Worm (Caenorhabditis elegans) whole organism, mixed stage, embryonic: Measurements from ENCODE around the gene taap-1.

Experiments
- M03D4.4 ChIP-seq: sonication (generic microtip); optimal IDR thresholded peaks from 2 replicates; lab custom pipeline; 2017; ENCODE audit warnings: mild to moderate bottlenecking, missing genetic modification characterization, missing compliant biosample characterization
- bed-3 ChIP-seq: fragments of 200-800 bp; sonication (Bioruptor generic); optimal IDR thresholded peaks from 3 replicates; lab custom pipeline; 2018; ENCODE audit warnings: mild to moderate bottlenecking, missing genetic modification characterization, moderate library complexity, missing compliant biosample characterization
- blmp-1 ChIP-seq: fragments of 150-350 bp; optimal IDR thresholded peaks from 2 replicates; lab custom pipeline; 2014; ENCODE audit warnings: missing biosample characterization, missing genetic modification characterization
- ceh-39 ChIP-seq: fragments of 150-350 bp; optimal IDR thresholded peaks from 2 replicates; lab custom pipeline; 2014; ENCODE audit warnings: missing biosample characterization, missing genetic modification characterization
- ceh-43 ChIP-seq: fragments of 200-800 bp; sonication (Bioruptor generic); optimal IDR thresholded peaks from 2 replicates; lab custom pipeline; 2018; ENCODE audit warnings: mild to moderate bottlenecking, missing genetic modification characterization, moderate library complexity, missing compliant biosample characterization
- ceh-83 ChIP-seq: fragments of 200-800 bp; sonication (Bioruptor generic); optimal IDR thresholded peaks from 2 replicates; lab custom pipeline; 2018; ENCODE audit warnings: mild to moderate bottlenecking, missing genetic modification characterization, missing compliant biosample characterization
- ces-1 ChIP-seq: fragments of 150-350 bp; optimal IDR thresholded peaks from 2 replicates; lab custom pipeline; 2014; ENCODE audit warnings: missing biosample characterization, missing genetic modification reagents, missing genetic modification characterization
- cnd-1 ChIP-seq: fragments of 200-800 bp; sonication (Bioruptor generic); optimal IDR thresholded peaks from 2 replicates; lab custom pipeline; 2018; ENCODE audit warnings: mild to moderate bottlenecking, missing genetic modification characterization, missing compliant biosample characterization
- drap-1 ChIP-seq: fragments of 200-800 bp; sonication (Bioruptor generic); optimal IDR thresholded peaks from 3 replicates; lab custom pipeline; 2018; ENCODE audit warnings: mild to moderate bottlenecking, missing genetic modification characterization, missing compliant biosample characterization
- elt-1 ChIP-seq: sonication (generic microtip); optimal IDR thresholded peaks from 2 replicates; lab custom pipeline; 2017; ENCODE audit warnings: missing genetic modification characterization, mild to moderate bottlenecking, missing compliant biosample characterization, antibody characterized with exemption, moderate library complexity, borderline replicate concordance; ENCODE audit not compliant: insufficient read depth
- elt-3 ChIP-seq: fragments of 150-350 bp; optimal IDR thresholded peaks from 2 replicates; lab custom pipeline; 2014; ENCODE audit warnings: missing biosample characterization, missing genetic modification characterization
- flh-1 ChIP-seq: fragments of 200-800 bp; sonication (Bioruptor generic); optimal IDR thresholded peaks from 2 replicates; lab custom pipeline; 2018; ENCODE audit warnings: mild to moderate bottlenecking, missing genetic modification characterization, moderate library complexity, missing compliant biosample characterization
- ham-2 ChIP-seq: fragments of 200-800 bp; sonication (Bioruptor generic); optimal IDR thresholded peaks from 2 replicates; lab custom pipeline; 2018; ENCODE audit warnings: mild to moderate bottlenecking, missing genetic modification characterization, missing compliant biosample characterization
- hlh-1 ChIP-seq: fragments of 150-350 bp; optimal IDR thresholded peaks from 2 replicates; lab custom pipeline; 2014; ENCODE audit warnings: missing biosample characterization, missing genetic modification reagents, missing genetic modification characterization
- lin-13 ChIP-seq: fragments of 150-350 bp; optimal IDR thresholded peaks from 2 replicates; lab custom pipeline; 2014; ENCODE audit warnings: missing biosample characterization, missing genetic modification characterization
- lin-32 ChIP-seq: fragments of 200-800 bp; sonication (Bioruptor generic); optimal IDR thresholded peaks from 2 replicates; lab custom pipeline; 2018; ENCODE audit warnings: mild to moderate bottlenecking, missing genetic modification characterization, missing compliant biosample characterization
- lsy-2 ChIP-seq: fragments of 150-350 bp; optimal IDR thresholded peaks from 2 replicates; lab custom pipeline; 2014; ENCODE audit warnings: missing biosample characterization, missing genetic modification characterization
- mab-5 ChIP-seq: fragments of 150-350 bp; optimal IDR thresholded peaks from 2 replicates; lab custom pipeline; 2014; ENCODE audit warnings: missing biosample characterization, missing genetic modification characterization
- mep-1 ChIP-seq: fragments of 150-350 bp; optimal IDR thresholded peaks from 2 replicates; lab custom pipeline; 2017; ENCODE audit warnings: missing biosample characterization, missing genetic modification reagents, missing genetic modification characterization, inconsistent platforms
- mls-2 ChIP-seq: sonication (generic microtip); optimal IDR thresholded peaks from 2 replicates; lab custom pipeline; 2016; ENCODE audit warnings: mild to moderate bottlenecking, missing genetic modification characterization, moderate library complexity, missing compliant biosample characterization
- nhr-12 ChIP-seq: fragments of 150-350 bp; optimal IDR thresholded peaks from 2 replicates; lab custom pipeline; 2014; ENCODE audit warnings: missing biosample characterization, missing genetic modification characterization
- nhr-2 ChIP-seq: fragments of 150-350 bp; optimal IDR thresholded peaks from 2 replicates; lab custom pipeline; 2014; ENCODE audit warnings: missing biosample characterization, missing genetic modification characterization
- nhr-237 ChIP-seq: fragments of 150-350 bp; optimal IDR thresholded peaks from 2 replicates; lab custom pipeline; 2014; ENCODE audit warnings: missing biosample characterization, missing genetic modification characterization
- nhr-28 ChIP-seq: fragments of 150-350 bp; optimal IDR thresholded peaks from 2 replicates; lab custom pipeline; 2014; ENCODE audit warnings: missing biosample characterization, missing genetic modification characterization
- nhr-76 ChIP-seq: sonication (generic microtip); optimal IDR thresholded peaks from 2 replicates; lab custom pipeline; 2017; ENCODE audit warnings: missing biosample characterization, missing genetic modification characterization
- pha-4 ChIP-seq: fragments of 150-350 bp; optimal IDR thresholded peaks from 2 replicates; lab custom pipeline; 2018; ENCODE audit warnings: missing biosample characterization, missing genetic modification reagents, missing genetic modification characterization
- sem-2 ChIP-seq: fragments of 200-800 bp; sonication (Bioruptor generic); optimal IDR thresholded peaks from 2 replicates; lab custom pipeline; 2018; ENCODE audit warnings: mild to moderate bottlenecking, missing genetic modification characterization, missing compliant biosample characterization
- snpc-4 ChIP-seq: fragments of 150-350 bp; optimal IDR thresholded peaks from 2 replicates; lab custom pipeline; 2014; ENCODE audit warnings: missing biosample characterization, missing genetic modification characterization
- sptf-1 ChIP-seq: sonication (generic microtip); optimal IDR thresholded peaks from 2 replicates; lab custom pipeline; 2017; ENCODE audit warnings: mild to moderate bottlenecking, missing genetic modification characterization, moderate library complexity, missing compliant biosample characterization
- tbx-8 ChIP-seq: fragments of 200-800 bp; sonication (Bioruptor generic); optimal IDR thresholded peaks from 2 replicates; lab custom pipeline; 2018; ENCODE audit warnings: mild to moderate bottlenecking, missing genetic modification characterization, moderate library complexity, missing compliant biosample characterization
- unc-120 ChIP-seq: sonication (generic microtip); optimal IDR thresholded peaks from 2 replicates; lab custom pipeline; 2017; ENCODE audit warnings: missing genetic modification characterization, missing compliant biosample characterization; ENCODE audit not compliant: poor library complexity, severe bottlenecking
- unc-39 ChIP-seq: fragments of 150-350 bp; optimal IDR thresholded peaks from 2 replicates; lab custom pipeline; 2014; ENCODE audit warnings: missing biosample characterization, missing genetic modification characterization
- unc-62 ChIP-seq: fragments of 150-350 bp; optimal IDR thresholded peaks from 2 replicates; lab custom pipeline; 2014; ENCODE audit warnings: missing biosample characterization, missing genetic modification reagents, missing genetic modification characterization
- zip-8 ChIP-seq: fragments of 150-350 bp; optimal IDR thresholded peaks from 2 replicates; lab custom pipeline; 2014; ENCODE audit warnings: missing biosample characterization, missing genetic modification characterization
- ztf-11 ChIP-seq: fragments of 150-350 bp; optimal IDR thresholded peaks from 2 replicates; lab custom pipeline; 2014; ENCODE audit warnings: missing biosample characterization, missing genetic modification characterization

The taap-1 gene

ce11 chrII:8449660-8450118 is 34.0 kb downstream of the taap-1 start, which contains the start of gene F22B5.4:
F22B5.4 (plus strand) TSS chrII:8449710.
- no peak for TF ChIP-seq lin-32 (GFP tag; lab: Kevin White, UChicago)
- TF ChIP-seq elt-3: no peak
- no peak for TF ChIP-seq lsy-2

DNA sequence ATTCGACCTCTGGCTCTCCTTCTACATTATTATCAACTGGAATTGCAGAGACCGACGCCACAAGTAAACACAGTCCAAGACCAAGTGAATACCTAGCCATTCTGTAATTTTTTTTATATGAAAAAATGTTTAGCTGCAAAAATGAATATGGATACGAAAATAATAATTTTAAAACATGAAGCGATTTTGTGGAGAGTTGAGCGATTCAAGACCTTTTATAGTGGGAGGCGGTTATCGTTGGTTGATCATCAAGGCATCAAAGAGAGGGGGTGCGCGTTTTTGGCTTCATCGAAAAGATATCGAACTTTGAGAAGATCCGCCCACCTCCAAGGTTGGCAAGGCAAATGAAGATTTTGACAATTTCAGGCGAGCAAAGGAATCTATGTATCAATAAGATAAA is 36.9 kb downstream of the taap-1 start, which contains the start of gene cut-3:
Gene cut-3, minus strand, starts transcription at position 101 of the 400 bp plus-strand sequence.
- TF ChIP-seq hlh-1 (tag; lab: Kevin White, UChicago) (no peak), ceh-39 (tag; lab: Kevin White, UChicago) (no peak)

ce11 chrII:8444007-8444406 is 39.7 kb downstream of the taap-1 start, which contains the start of gene evl-20:
evl-20 (plus strand) TSS chrII:8444307.
- TF ChIP-seq mls-2 (tag; lab: Kevin White, UChicago): no peak
- no peak for TF ChIP-seq sptf-1
- no peak for TF ChIP-seq ceh-83 (GFP tag; lab: Kevin White, UChicago)
- TF ChIP-seq, all 35 proteins: peak for 0

ce11 chrII:8442717-8443223 is 40.9 kb downstream of the taap-1 start, which contains the start of gene eif-3.G:
eif-3.G (plus strand) TSS chrII:8442767.
- TF ChIP-seq unc-62 (GFP tag; lab: Kevin White, UChicago) (no peak), tbx-8 (no peak), ztf-11 (tag; lab: Kevin White, UChicago) (no peak), lin-32 (GFP tag; lab: Kevin White, UChicago) (no peak)

ce11 chrII:8442176-8442575 is 41.5 kb downstream of the taap-1 start:
- TF ChIP-seq elt-1 (no peak), bed-3 (GFP tag; lab: Kevin White, UChicago) (no peak), unc-120 (tag; lab: Kevin White, UChicago) (peak; percentile 78), M03D4.4 (tag; lab: Kevin White, UChicago) (no peak), lsy-2 (peak; percentile 92), elt-3 (no peak), ham-2 (GFP tag; lab: Kevin White, UChicago) (peak; percentile 33), sptf-1 (no peak), lin-13 (peak; percentile 34), nhr-28 (tag; lab: Kevin White, UChicago) (no peak), ztf-11 (tag; lab: Kevin White, UChicago) (no peak), mep-1 (tag; lab: Kevin White, UChicago) (peak; percentile 73), tbx-8 (no peak), nhr-2 (no peak), nhr-76 (tag; lab: Kevin White, UChicago) (no peak), lin-32 (GFP tag; lab: Kevin White, UChicago) (peak; percentile 17), blmp-1 (tag; lab: Kevin White, UChicago) (no peak), ces-1 (peak; percentile 4), hlh-1 (tag; lab: Kevin White, UChicago) (peak; percentile 3), mab-5 (no peak), zip-8 (tag; lab: Kevin White, UChicago) (no peak), sem-2 (GFP tag; lab: Kevin White, UChicago) (no peak), ceh-83 (GFP tag; lab: Kevin White, UChicago) (no peak), ceh-43 (GFP tag; lab: Kevin White, UChicago) (no peak), mls-2 (tag; lab: Kevin White, UChicago) (no peak), unc-39 (tag; lab: Kevin White, UChicago) (no peak), flh-1 (GFP tag; lab: Kevin White, UChicago) (no peak), nhr-12 (no peak), snpc-4 (tag; lab: Kevin White, UChicago) (no peak), pha-4 (no peak), unc-62 (GFP tag; lab: Kevin White, UChicago) (no peak), cnd-1 (no peak), ceh-39 (tag; lab: Kevin White, UChicago) (no peak), nhr-237 (tag; lab: Kevin White, UChicago) (peak; percentile 47), drap-1 (no peak)
